Fruit fly (Drosophila melanogaster) Kc167 (cell line): ENCODE results near the gene CG5561.

Experiments
- Myc ChIP-seq: fragments of >200 bp; optimal IDR thresholded peaks from 2 replicates; lab custom pipeline; 2017; ENCODE audit warnings: missing external identifiers
- Sin3A ChIP-seq: fragments of >200 bp; optimal IDR thresholded peaks from 2 replicates; lab custom pipeline; 2018; ENCODE audit warnings: missing external identifiers
- psq ChIP-seq: fragments of >200 bp; optimal IDR thresholded peaks from 2 replicates; lab custom pipeline; 2017; ENCODE audit warnings: missing external identifiers
- ttk ChIP-seq: sonication (Bioruptor generic); optimal IDR thresholded peaks from 2 replicates; lab custom pipeline; 2017; ENCODE audit warnings: missing external identifiers

dm6 chr2L:1354819-1355218, 910 bp upstream of the CG5561 start, which contains the start of gene CG31924:
- TF ChIP-seq ttk (lab: Kevin White, UChicago) (no peak), Myc (lab: Kevin White, UChicago) (no peak), Sin3A (lab: Kevin White, UChicago) (no peak), psq (lab: Kevin White, UChicago) (no peak)
